Fruit fly (Drosophila melanogaster): ENCODE measurements around the gene CG13609.
A peak's percentile ranks its signal among the peaks of the same experiment; 100 is the strongest.

CG13609 gene

DNA sequence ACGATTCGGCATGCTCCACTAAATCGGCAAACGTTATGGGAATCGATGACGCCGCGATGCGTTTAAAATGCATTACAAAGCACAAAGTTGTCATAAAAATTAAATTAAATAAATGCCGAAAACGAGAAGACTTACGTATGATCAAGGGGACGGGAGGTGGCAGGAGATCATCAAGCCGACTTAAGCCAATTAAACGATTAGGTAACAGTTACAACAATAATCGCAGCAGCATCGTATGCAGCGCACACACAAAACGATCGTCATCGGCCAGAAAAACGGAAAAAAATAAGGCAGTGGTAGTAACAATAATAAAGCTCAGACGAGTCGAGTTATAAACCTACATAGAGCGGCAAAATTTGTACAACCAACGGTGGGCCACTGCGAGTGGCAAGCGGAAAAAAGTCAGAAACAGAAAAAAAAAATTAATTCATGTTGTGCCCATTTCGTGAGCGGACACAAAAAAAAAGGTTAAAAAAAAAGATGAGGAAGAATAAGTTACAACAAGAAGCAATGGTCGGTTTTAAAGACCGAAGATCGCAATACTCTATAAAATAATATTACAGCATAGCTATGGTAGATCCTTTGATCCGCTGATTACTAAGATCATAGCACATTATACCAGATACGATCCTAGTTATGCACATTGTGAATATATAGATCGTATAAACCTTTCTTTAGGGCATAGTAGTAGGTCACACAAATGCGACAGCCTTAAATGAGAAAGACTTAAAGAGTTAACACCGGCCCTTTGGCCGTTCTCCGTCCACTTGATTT lies 20.3 kb upstream of the CG13609 start (continued):
- TF ChIP-seq cyc (GFP tag; optimal IDR thresholded peaks at IDR 0.05) (no peak), Gug (GFP tag; IDR thresholded peaks at IDR 0.05) (no peak), acj6 (GFP tag; optimal IDR thresholded peaks at IDR 0.05) (peak; percentile 66), CG16779 (tag; optimal IDR thresholded peaks at IDR 0.05) (peak; percentile 9), Blimp-1 (GFP tag; optimal IDR thresholded peaks at IDR 0.05) (no peak), Ets21C (GFP tag; optimal IDR thresholded peaks at IDR 0.05) (peak; percentile 54), CG10631 (GFP tag; optimal IDR thresholded peaks at IDR 0.05) (peak; percentile 39), net (GFP tag; optimal IDR thresholded peaks at IDR 0.05) (peak; percentile 24), CG11294 (GFP tag; IDR thresholded peaks at IDR 0.05) (no peak), Lpt (GFP tag; optimal IDR thresholded peaks at IDR 0.05) (no peak), svp (GFP tag) (peak; percentile 83), achi (GFP tag; optimal IDR thresholded peaks at IDR 0.05) (peak; percentile 66), spab (GFP tag; optimal IDR thresholded peaks at IDR 0.05) (peak; percentile 14), CG3032 (tag; optimal IDR thresholded peaks at IDR 0.05) (peak; percentile 24), OdsH (GFP tag; optimal IDR thresholded peaks at IDR 0.05) (peak; percentile 57), CG7368 (GFP tag; optimal IDR thresholded peaks at IDR 0.05) (no peak), topi (GFP tag; optimal IDR thresholded peaks at IDR 0.05) (peak; percentile 53), CG6808 (GFP tag; optimal IDR thresholded peaks at IDR 0.05) (peak; percentile 20), fkh (GFP tag; optimal IDR thresholded peaks at IDR 0.05) (no peak), Hr38 (GFP tag; optimal IDR thresholded peaks at IDR 0.05) (no peak), pdm3 (GFP tag; optimal IDR thresholded peaks at IDR 0.05) (peak; percentile 61), ss (GFP tag; optimal IDR thresholded peaks at IDR 0.05) (peak in 1 of 2 experiments; percentile 36), CG8632 (GFP tag; optimal IDR thresholded peaks at IDR 0.05) (peak; percentile 56), Eip78C (GFP tag) (peak; percentile 95), Sox14 (GFP tag; optimal IDR thresholded peaks at IDR 0.05) (peak; percentile 58), dac (GFP tag; optimal IDR thresholded peaks at IDR 0.05) (no peak), CG8319 (GFP tag; optimal IDR thresholded peaks at IDR 0.05) (peak; percentile 33), CG6276 (GFP tag; optimal IDR thresholded peaks at IDR 0.05) (no peak)

- TF ChIP-seq spab (GFP tag; optimal IDR thresholded peaks at IDR 0.05) (no peak), cyc (GFP tag; optimal IDR thresholded peaks at IDR 0.05) (no peak), CG6808 (GFP tag; optimal IDR thresholded peaks at IDR 0.05) (no peak)
Measured at dm6 chr3R:24213644-24214043, 13.2 kb upstream of the CG13609 start.

DNA sequence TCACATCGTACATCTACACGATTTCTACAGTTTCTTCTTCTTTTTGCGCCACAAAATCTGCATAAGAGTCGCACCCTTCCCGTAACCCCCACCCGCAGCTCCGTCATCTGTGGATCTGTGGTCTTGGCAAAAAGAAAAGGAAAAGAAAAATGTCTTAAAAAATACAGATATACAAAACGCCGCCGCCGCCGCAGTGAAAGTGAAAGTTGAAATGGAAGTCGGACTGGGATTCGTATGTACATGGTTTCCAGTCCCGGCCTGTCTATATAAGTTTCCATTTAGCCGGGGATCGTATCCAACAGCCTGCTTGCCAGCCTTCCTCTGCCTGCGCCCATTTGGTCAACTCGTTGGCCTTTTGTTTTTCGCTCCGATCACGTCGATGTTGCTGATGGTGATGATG lies 10.8 kb upstream of the CG13609 start:
- no peak for TF ChIP-seq achi (GFP tag; optimal IDR thresholded peaks at IDR 0.05)
- no peak for TF ChIP-seq acj6 (GFP tag; optimal IDR thresholded peaks at IDR 0.05)
- no peak for TF ChIP-seq CG8119 (GFP tag; IDR thresholded peaks at IDR 0.05)
- no peak for TF ChIP-seq CG10631 (GFP tag; optimal IDR thresholded peaks at IDR 0.05)
- TF ChIP-seq CG11294 (GFP tag; IDR thresholded peaks at IDR 0.05), result no peak
- TF ChIP-seq eg (GFP tag; IDR thresholded peaks at IDR 0.05), result 0 out of 3 replicates have a peak, but pooled peaks have one; percentile 29
- TF ChIP-seq Blimp-1 (GFP tag; optimal IDR thresholded peaks at IDR 0.05), result peak; percentile 84
- TF ChIP-seq CG7368 (GFP tag; optimal IDR thresholded peaks at IDR 0.05), result no peak
- TF ChIP-seq cyc (GFP tag; optimal IDR thresholded peaks at IDR 0.05), result no peak
- no peak for TF ChIP-seq CG6854 (GFP tag; optimal IDR thresholded peaks at IDR 0.05)
- TF ChIP-seq CG31627 (GFP tag; optimal IDR thresholded peaks at IDR 0.05), result no peak

- TF ChIP-seq spab (GFP tag; optimal IDR thresholded peaks at IDR 0.05) (no peak), CG6276 (GFP tag; optimal IDR thresholded peaks at IDR 0.05) (peak; percentile 3), topi (GFP tag; optimal IDR thresholded peaks at IDR 0.05) (peak; percentile 28), Eip75B (GFP tag; optimal IDR thresholded peaks at IDR 0.05) (peak; percentile 73), CG31627 (GFP tag; optimal IDR thresholded peaks at IDR 0.05) (no peak), Ets96B (tag; optimal IDR thresholded peaks at IDR 0.05) (peak; percentile 2), CG10669 (GFP tag; optimal IDR thresholded peaks at IDR 0.05) (no peak), CG34406 (GFP tag; optimal IDR thresholded peaks at IDR 0.05) (no peak), eg (GFP tag; IDR thresholded peaks at IDR 0.05) (peak; percentile 63; the same call in 2 of the 3 replicates), Hr38 (GFP tag; optimal IDR thresholded peaks at IDR 0.05) (no peak), esn (GFP tag; optimal IDR thresholded peaks at IDR 0.05) (peak; percentile 9), vri (GFP tag; optimal IDR thresholded peaks at IDR 0.05) (no peak), Ets21C (GFP tag; optimal IDR thresholded peaks at IDR 0.05) (no peak), CG9139 (GFP tag; optimal IDR thresholded peaks at IDR 0.05) (peak; percentile 12), fd85E (GFP tag; optimal IDR thresholded peaks at IDR 0.05) (peak; percentile 47), CG11902 (GFP tag; optimal IDR thresholded peaks at IDR 0.05) (no peak), CG1621 (tag; optimal IDR thresholded peaks at IDR 0.05) (peak; percentile 62), CG7368 (GFP tag; optimal IDR thresholded peaks at IDR 0.05) (no peak), CG10631 (GFP tag; optimal IDR thresholded peaks at IDR 0.05) (no peak), OdsH (GFP tag; optimal IDR thresholded peaks at IDR 0.05) (no peak), CG3919 (GFP tag; optimal IDR thresholded peaks at IDR 0.05) (peak; percentile 31), pdm3 (GFP tag; optimal IDR thresholded peaks at IDR 0.05) (no peak), CG6792 (GFP tag; optimal IDR thresholded peaks at IDR 0.05) (no peak)
Measured at dm6 chr3R:24218565-24218964, 8.3 kb upstream of the CG13609 start, which contains the start of gene CG17786. TSS of gene CG17786 (minus strand) at chr3R:24218718.

Measured in whole organism, prepupa.